Fruit fly (Drosophila melanogaster) S2 (cell line): ENCODE results near the gene mop.

ENCODE experiments used
- CG8478 ChIP-seq: fragments of >200 bp; optimal IDR thresholded peaks from 2 replicates; lab custom pipeline; 2018
- CTCF ChIP-seq, 2 experiments: fragments of >200 bp; optimal IDR thresholded peaks; 2 replicates each; lab custom pipeline; 2018

dm6 chr3L:14759984-14760626, 15.8 kb downstream of the mop start:
- TF ChIP-seq CG8478 (lab: Kevin White, UChicago) (no peak), CTCF (optimal IDR thresholded peaks at IDR 0.05; lab: Kevin White, UChicago) (no peak)
